Worm (Caenorhabditis elegans) whole organism, young adult: ENCODE results near the gene C45G9.6.
A peak's percentile ranks its signal among the peaks of the same experiment; 100 is the strongest.

Experiments
- B0261.1 ChIP-seq: sonication (generic microtip); optimal IDR thresholded peaks from 2 replicates; lab custom pipeline; 2016; ENCODE audit warnings: mild to moderate bottlenecking, missing genetic modification characterization, moderate library complexity, missing compliant biosample characterization
- F10E7.11 ChIP-seq: sonication (generic microtip); optimal IDR thresholded peaks from 2 replicates; lab custom pipeline; 2017; ENCODE audit warnings: mild to moderate bottlenecking, missing genetic modification characterization, moderate library complexity, missing compliant biosample characterization
- F33H1.4 ChIP-seq: fragments of 200-800 bp; sonication (Bioruptor generic); IDR thresholded peaks from 2 replicates; pipeline ENCODE4 v1.3.6; 2022; ENCODE audit warnings: missing genetic modification reagents, missing genetic modification characterization, missing compliant biosample characterization
- F37B4.10 ChIP-seq: fragments of 200-800 bp; sonication (Bioruptor generic); IDR thresholded peaks from 2 replicates; pipeline ENCODE4 v1.3.6; 2022; ENCODE audit warnings: missing genetic modification characterization, missing compliant biosample characterization
- F39B2.1 ChIP-seq: fragments of 200-800 bp; sonication (Bioruptor generic); IDR thresholded peaks from 2 replicates; pipeline ENCODE4 v1.3.6; 2022; ENCODE audit warnings: missing genetic modification reagents, missing genetic modification characterization, missing compliant biosample characterization
- F52B5.7 ChIP-seq: sonication (generic microtip); optimal IDR thresholded peaks from 2 replicates; lab custom pipeline; 2016; ENCODE audit warnings: mild to moderate bottlenecking, missing genetic modification characterization, missing compliant biosample characterization
- T07F8.4 ChIP-seq: sonication (generic microtip); optimal IDR thresholded peaks from 2 replicates; lab custom pipeline; 2016; ENCODE audit warnings: mild to moderate bottlenecking, missing genetic modification characterization, moderate library complexity, missing compliant biosample characterization
- Y53F4B.3 ChIP-seq: fragments of 200-800 bp; sonication (Bioruptor generic); IDR thresholded peaks from 2 replicates; pipeline ENCODE4 v1.3.6; 2022; ENCODE audit warnings: missing genetic modification reagents, missing genetic modification characterization, missing compliant biosample characterization
- Y79H2A.3 ChIP-seq: fragments of 200-800 bp; sonication (Bioruptor generic); conservative IDR thresholded peaks from 2 replicates; pipeline ENCODE4 v1.3.6; 2022; ENCODE audit warnings: missing genetic modification reagents, missing genetic modification characterization, missing compliant biosample characterization
- ZK185.1 ChIP-seq: sonication (generic microtip); optimal IDR thresholded peaks from 2 replicates; lab custom pipeline; 2016; ENCODE audit warnings: mild to moderate bottlenecking, missing genetic modification characterization, missing compliant biosample characterization; ENCODE audit not compliant: poor library complexity, severe bottlenecking
- ama-1 ChIP-seq, 3 experiments: fragments of 150-350 bp in 1 of 3; sonication (generic microtip) in 2 of 3; optimal IDR thresholded peaks; 2 replicates each; lab custom pipeline; 2014 to 2018; ENCODE audit warnings: missing biosample characterization in 2 of 3, missing genetic modification characterization in 2 of 3, missing genetic modification reagents in 2 of 3
- aptf-2 ChIP-seq: fragments of 200-800 bp; sonication (Bioruptor generic); conservative IDR thresholded peaks from 2 replicates; pipeline ENCODE4 v1.3.6; 2022; ENCODE audit warnings: missing genetic modification reagents, missing genetic modification characterization, missing compliant biosample characterization
- atf-7 ChIP-seq: sonication (generic microtip); optimal IDR thresholded peaks from 2 replicates; lab custom pipeline; 2017; ENCODE audit warnings: mild to moderate bottlenecking, missing genetic modification characterization, missing compliant biosample characterization
- bed-1 ChIP-seq: fragments of 200-800 bp; sonication (Bioruptor generic); IDR thresholded peaks from 2 replicates; pipeline ENCODE4 v1.3.6; 2022; ENCODE audit warnings: missing genetic modification reagents, missing genetic modification characterization, missing compliant biosample characterization
- ccch-3 ChIP-seq: fragments of 200-800 bp; sonication (Bioruptor generic); optimal IDR thresholded peaks from 2 replicates; lab custom pipeline; 2018; ENCODE audit warnings: mild to moderate bottlenecking, missing genetic modification characterization, missing compliant biosample characterization
- ceh-100 ChIP-seq: fragments of 200-800 bp; sonication (Bioruptor generic); IDR thresholded peaks from 2 replicates; pipeline ENCODE4 v1.3.6; 2022; ENCODE audit warnings: missing genetic modification reagents, missing genetic modification characterization, missing compliant biosample characterization
- ceh-27 ChIP-seq: fragments of 200-800 bp; sonication (Bioruptor generic); optimal IDR thresholded peaks from 2 replicates; lab custom pipeline; 2018; ENCODE audit warnings: mild to moderate bottlenecking, missing genetic modification characterization, moderate library complexity, missing compliant biosample characterization
- ceh-40 ChIP-seq: fragments of 200-800 bp; sonication (Bioruptor generic); IDR thresholded peaks from 2 replicates; pipeline ENCODE4 v1.3.6; 2022; ENCODE audit warnings: missing genetic modification characterization, missing compliant biosample characterization
- dox-1 ChIP-seq: fragments of 200-800 bp; sonication (Bioruptor generic); IDR thresholded peaks from 2 replicates; pipeline ENCODE4 v1.3.6; 2022; ENCODE audit warnings: missing genetic modification reagents, missing genetic modification characterization, missing compliant biosample characterization
- egl-18 ChIP-seq: fragments of 200-800 bp; sonication (Bioruptor generic); IDR thresholded peaks from 2 replicates; pipeline ENCODE4 v1.3.6; 2022; ENCODE audit warnings: missing genetic modification reagents, missing genetic modification characterization, missing compliant biosample characterization
- egl-44 ChIP-seq: fragments of 200-800 bp; sonication (Bioruptor generic); IDR thresholded peaks from 2 replicates; pipeline ENCODE4 v1.3.6; 2022; ENCODE audit warnings: missing genetic modification reagents, missing genetic modification characterization, missing compliant biosample characterization
- ekl-4 ChIP-seq: fragments of 200-800 bp; sonication (Bioruptor generic); IDR thresholded peaks from 2 replicates; pipeline ENCODE4 v1.3.6; 2022; ENCODE audit warnings: missing genetic modification reagents, missing genetic modification characterization, missing compliant biosample characterization
- him-1 ChIP-seq: sonication (generic microtip); optimal IDR thresholded peaks from 2 replicates; lab custom pipeline; 2016; ENCODE audit warnings: missing genotype, missing genetic modification reagents, missing genetic modification characterization, missing compliant biosample characterization
- hlh-12 ChIP-seq: sonication (generic microtip); optimal IDR thresholded peaks from 2 replicates; lab custom pipeline; 2016; ENCODE audit warnings: missing genetic modification characterization, missing compliant biosample characterization
- hmg-1.2 ChIP-seq: fragments of 200-800 bp; sonication (Bioruptor generic); IDR thresholded peaks from 2 replicates; pipeline ENCODE4 v1.3.6; 2022; ENCODE audit warnings: missing genetic modification reagents, missing genetic modification characterization, missing compliant biosample characterization
- hrde-1 ChIP-seq: sonication (generic microtip); optimal IDR thresholded peaks from 2 replicates; lab custom pipeline; 2016; ENCODE audit warnings: missing genetic modification characterization, mild to moderate bottlenecking, missing compliant biosample characterization, moderate library complexity, missing genotype, missing genetic modification reagents, borderline replicate concordance
- lin-35 ChIP-seq, 3 experiments: fragments of 150-350 bp in 2 of 3; sonication (generic microtip) in 1 of 3; optimal IDR thresholded peaks; 2 replicates each; lab custom pipeline; 2014 to 2018; ENCODE audit warnings: missing biosample characterization in 3 of 3, missing genetic modification characterization in 3 of 3, missing genetic modification reagents in 3 of 3
- lsl-1 ChIP-seq: fragments of 200-800 bp; sonication (Bioruptor generic); optimal IDR thresholded peaks from 2 replicates; lab custom pipeline; 2018; ENCODE audit warnings: mild to moderate bottlenecking, missing genetic modification characterization, moderate library complexity, missing compliant biosample characterization
- lsy-27 ChIP-seq: sonication (generic microtip); optimal IDR thresholded peaks from 2 replicates; lab custom pipeline; 2017; ENCODE audit warnings: missing genetic modification characterization, mild to moderate bottlenecking, missing compliant biosample characterization, antibody characterized with exemption, missing genotype, borderline replicate concordance; ENCODE audit not compliant: insufficient read depth
- madf-3 ChIP-seq: fragments of 200-800 bp; sonication (Bioruptor generic); IDR thresholded peaks from 2 replicates; pipeline ENCODE4 v1.3.6; 2022; ENCODE audit warnings: missing genetic modification reagents, missing genetic modification characterization, missing compliant biosample characterization
- mcd-1 ChIP-seq: fragments of 200-800 bp; sonication (Bioruptor generic); IDR thresholded peaks from 2 replicates; pipeline ENCODE4 v1.3.6; 2022; ENCODE audit warnings: missing genetic modification reagents, missing genetic modification characterization, missing compliant biosample characterization
- mel-28 ChIP-seq: sonication (generic microtip); optimal IDR thresholded peaks from 2 replicates; lab custom pipeline; 2016; ENCODE audit warnings: borderline replicate concordance, mild to moderate bottlenecking, missing genetic modification characterization, missing compliant biosample characterization
- mxl-1 ChIP-seq: sonication (generic microtip); optimal IDR thresholded peaks from 2 replicates; lab custom pipeline; 2016; ENCODE audit warnings: missing genetic modification characterization, missing compliant biosample characterization
- nfya-2 ChIP-seq: fragments of 200-800 bp; sonication (Bioruptor generic); IDR thresholded peaks from 2 replicates; pipeline ENCODE4 v1.3.6; 2022; ENCODE audit warnings: missing genetic modification reagents, missing genetic modification characterization, missing compliant biosample characterization
- nhr-27 ChIP-seq: fragments of 200-800 bp; sonication (Bioruptor generic); optimal IDR thresholded peaks from 2 replicates; lab custom pipeline; 2018; ENCODE audit warnings: mild to moderate bottlenecking, missing genetic modification characterization, moderate library complexity, missing compliant biosample characterization
- nhr-80 ChIP-seq: sonication (generic microtip); optimal IDR thresholded peaks from 2 replicates; lab custom pipeline; 2016; ENCODE audit warnings: missing genetic modification characterization, missing compliant biosample characterization
- nhr-90 ChIP-seq: sonication (generic microtip); optimal IDR thresholded peaks from 2 replicates; lab custom pipeline; 2016; ENCODE audit warnings: missing genotype, mild to moderate bottlenecking, missing genetic modification characterization, missing compliant biosample characterization
- pbrm-1 ChIP-seq: fragments of 200-800 bp; sonication (Bioruptor generic); IDR thresholded peaks from 2 replicates; pipeline ENCODE4 v1.3.6; 2022; ENCODE audit warnings: missing genetic modification reagents, missing genetic modification characterization, missing compliant biosample characterization
- repo-1 ChIP-seq: sonication (generic microtip); optimal IDR thresholded peaks from 2 replicates; lab custom pipeline; 2017; ENCODE audit warnings: mild to moderate bottlenecking, missing genetic modification characterization, missing compliant biosample characterization
- sdz-38 ChIP-seq: sonication (generic microtip); optimal IDR thresholded peaks from 2 replicates; lab custom pipeline; 2016; ENCODE audit warnings: missing genotype, missing genetic modification characterization, missing compliant biosample characterization
- snpc-1.1 ChIP-seq: sonication (generic microtip); optimal IDR thresholded peaks from 2 replicates; lab custom pipeline; 2017; ENCODE audit warnings: missing genetic modification characterization, mild to moderate bottlenecking, missing compliant biosample characterization, antibody characterized with exemption, moderate library complexity, missing genotype, missing genetic modification reagents; ENCODE audit not compliant: insufficient read depth
- somi-1 ChIP-seq: fragments of 200-800 bp; sonication (Bioruptor generic); optimal IDR thresholded peaks from 2 replicates; lab custom pipeline; 2018; ENCODE audit warnings: mild to moderate bottlenecking, missing genetic modification characterization, missing compliant biosample characterization
- sptf-2 ChIP-seq: fragments of 200-800 bp; sonication (Bioruptor generic); optimal IDR thresholded peaks from 2 replicates; lab custom pipeline; 2018; ENCODE audit warnings: mild to moderate bottlenecking, missing genetic modification characterization, missing compliant biosample characterization
- xnd-1 ChIP-seq: sonication (generic microtip); optimal IDR thresholded peaks from 2 replicates; lab custom pipeline; 2016; ENCODE audit warnings: missing genotype, missing genetic modification reagents, missing genetic modification characterization, missing compliant biosample characterization
- ztf-25 ChIP-seq: fragments of 200-800 bp; sonication (Bioruptor generic); IDR thresholded peaks from 2 replicates; pipeline ENCODE4 v1.3.6; 2022; ENCODE audit warnings: missing genetic modification reagents, missing genetic modification characterization, missing compliant biosample characterization
- ztf-26 ChIP-seq: sonication (generic microtip); optimal IDR thresholded peaks from 2 replicates; lab custom pipeline; 2017; ENCODE audit warnings: missing genetic modification characterization, missing compliant biosample characterization
- ztf-6 ChIP-seq: fragments of 200-800 bp; sonication (Bioruptor generic); IDR thresholded peaks from 2 replicates; pipeline ENCODE4 v1.3.6; 2022; ENCODE audit warnings: missing genetic modification reagents, missing genetic modification characterization, missing compliant biosample characterization

C45G9.6 gene

DNA sequence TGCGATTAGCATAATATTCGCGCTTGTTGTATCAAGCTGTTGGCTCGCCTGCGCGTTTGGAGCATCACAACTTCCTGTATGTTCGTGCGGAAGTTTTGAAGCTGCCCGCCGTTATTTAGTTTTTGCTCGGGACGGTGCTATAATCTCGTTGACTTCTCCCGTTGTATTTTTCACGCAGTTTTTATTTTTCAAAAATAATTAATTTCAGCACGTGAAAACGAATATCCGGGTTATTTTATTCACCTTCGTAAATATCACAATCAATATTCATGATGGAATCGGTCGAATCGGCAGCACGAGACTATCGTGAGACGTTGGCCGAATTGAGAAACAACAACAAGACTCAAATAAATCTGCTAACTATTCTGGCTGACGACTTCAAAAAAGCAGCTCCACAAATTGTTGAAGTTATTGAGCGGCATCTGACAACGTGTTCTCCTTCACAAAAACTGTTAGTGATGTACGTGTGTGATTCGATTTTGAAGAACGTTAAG is 11.1 kb upstream of the C45G9.6 start (continued):
- TF ChIP-seq B0261.1 (tag; lab: Kevin White, UChicago) (peak; percentile 19), F10E7.11 (tag; lab: Kevin White, UChicago) (no peak), mcd-1 (GFP tag; lab: Robert Waterston, UW) (peak; percentile 50; the same call in 1 of the 2 replicates), T07F8.4 (tag; lab: Kevin White, UChicago) (peak; percentile 5), egl-18 (GFP tag; lab: Robert Waterston, UW) (no peak), bed-1 (GFP tag; lab: Robert Waterston, UW) (no peak), nhr-80 (peak; percentile 9), nhr-27 (tag; lab: Kevin White, UChicago) (no peak), ztf-6 (GFP tag; lab: Robert Waterston, UW) (no peak), dox-1 (GFP tag; lab: Robert Waterston, UW) (peak; percentile 66), pbrm-1 (GFP tag; lab: Robert Waterston, UW) (peak; percentile 45; the same call in 1 of the 2 replicates), him-1 (tag; lab: Kevin White, UChicago) (no peak), ZK185.1 (tag; lab: Kevin White, UChicago) (no peak), ama-1 (optimal IDR thresholded peaks at IDR 0.05; lab: Kevin White, UChicago) (peak; percentile 90), ama-1 (GFP tag; optimal IDR thresholded peaks at IDR 0.05; lab: Kevin White, UChicago) (peak in 1 of 2 experiments; percentile 39), ccch-3 (GFP tag; lab: Kevin White, UChicago) (no peak), F37B4.10 (GFP tag; lab: Robert Waterston, UW) (no peak), hrde-1 (tag; lab: Kevin White, UChicago) (peak; percentile 58), ceh-100 (no peak; the same call in 1 of the 2 replicates), F33H1.4 (peak; percentile 36; the same call in 1 of the 2 replicates), snpc-1.1 (tag; lab: Kevin White, UChicago) (no peak), F52B5.7 (tag; lab: Kevin White, UChicago) (peak; percentile 64), madf-3 (GFP tag; lab: Robert Waterston, UW) (no peak), Y53F4B.3 (GFP tag; lab: Robert Waterston, UW) (peak; percentile 53; the same call in 1 of the 2 replicates), somi-1 (GFP tag; lab: Kevin White, UChicago) (no peak), ceh-40 (GFP tag; lab: Robert Waterston, UW) (0 out of 2 replicates have a peak, but pooled peaks have one; percentile 16), mxl-1 (tag; lab: Kevin White, UChicago) (no peak), lsl-1 (peak; percentile 14), lin-35 (GFP tag; optimal IDR thresholded peaks at IDR 0.05; lab: Kevin White, UChicago) (peak in 1 of 3 experiments; percentile 20), aptf-2 (GFP tag; lab: Robert Waterston, UW) (no peak), sdz-38 (tag; lab: Kevin White, UChicago) (no peak), xnd-1 (no peak), atf-7 (peak; percentile 27), F39B2.1 (GFP tag; lab: Robert Waterston, UW) (0 out of 2 replicates have a peak, but pooled peaks have one; percentile 58), ztf-26 (tag; lab: Kevin White, UChicago) (peak; percentile 66), hmg-1.2 (GFP tag; lab: Robert Waterston, UW) (peak; percentile 27; the same call in 1 of the 2 replicates), lsy-27 (no peak), sptf-2 (GFP tag; lab: Kevin White, UChicago) (no peak), nfya-2 (no peak), mel-28 (tag; lab: Kevin White, UChicago) (peak; percentile 37), ztf-25 (GFP tag; lab: Robert Waterston, UW) (no peak), ekl-4 (GFP tag; lab: Robert Waterston, UW) (peak; percentile 51; the same call in 1 of the 2 replicates), Y79H2A.3 (GFP tag; lab: Robert Waterston, UW) (peak; percentile 67; the same call in 1 of the 2 replicates), ceh-27 (GFP tag; lab: Kevin White, UChicago) (no peak), egl-44 (no peak; the same call in 1 of the 2 replicates), hlh-12 (tag; lab: Kevin White, UChicago) (no peak), nhr-90 (peak; percentile 45), repo-1 (peak; percentile 62)
